Worm (Caenorhabditis elegans) whole organism, young adult: Measurements from ENCODE around the gene math-33.

ENCODE experiments used
- B0035.1 ChIP-seq: sonication (generic microtip); optimal IDR thresholded peaks from 2 replicates; lab custom pipeline; 2016; ENCODE audit warnings: missing genetic modification characterization, mild to moderate bottlenecking, missing compliant biosample characterization, missing genotype, missing genetic modification reagents
- D2030.7 ChIP-seq: fragments of 200-800 bp; sonication (Bioruptor generic); IDR thresholded peaks from 2 replicates; pipeline ENCODE4 v1.3.6; 2022; ENCODE audit warnings: missing genetic modification reagents, missing genetic modification characterization, missing compliant biosample characterization
- F33H1.4 ChIP-seq: fragments of 200-800 bp; sonication (Bioruptor generic); IDR thresholded peaks from 2 replicates; pipeline ENCODE4 v1.3.6; 2022; ENCODE audit warnings: missing genetic modification reagents, missing genetic modification characterization, missing compliant biosample characterization
- F39B2.1 ChIP-seq: fragments of 200-800 bp; sonication (Bioruptor generic); IDR thresholded peaks from 2 replicates; pipeline ENCODE4 v1.3.6; 2022; ENCODE audit warnings: missing genetic modification reagents, missing genetic modification characterization, missing compliant biosample characterization
- F49E8.2 ChIP-seq: sonication (generic microtip); optimal IDR thresholded peaks from 3 replicates; lab custom pipeline; 2017; ENCODE audit warnings: missing genetic modification characterization, mild to moderate bottlenecking, missing compliant biosample characterization, antibody characterized with exemption, moderate library complexity; ENCODE audit not compliant: insufficient read depth
- F55B11.4 ChIP-seq: sonication (generic microtip); optimal IDR thresholded peaks from 2 replicates; lab custom pipeline; 2016; ENCODE audit warnings: missing compliant biosample characterization, missing genetic modification characterization, borderline replicate concordance; ENCODE audit not compliant: insufficient read depth
- F57A8.1 ChIP-seq: fragments of 200-800 bp; sonication (Bioruptor generic); optimal IDR thresholded peaks from 2 replicates; lab custom pipeline; 2018; ENCODE audit warnings: mild to moderate bottlenecking, missing genetic modification characterization, moderate library complexity, missing compliant biosample characterization
- K11D2.4 ChIP-seq: fragments of 200-800 bp; sonication (Bioruptor generic); IDR thresholded peaks from 2 replicates; pipeline ENCODE4 v1.3.6; 2022; ENCODE audit warnings: missing genetic modification reagents, missing genetic modification characterization, missing compliant biosample characterization
- K12H6.12 ChIP-seq: fragments of 200-800 bp; sonication (Bioruptor generic); optimal IDR thresholded peaks from 2 replicates; lab custom pipeline; 2018; ENCODE audit warnings: mild to moderate bottlenecking, missing genetic modification characterization, missing compliant biosample characterization
- Y53G8AR.9 ChIP-seq: fragments of 200-800 bp; sonication (Bioruptor generic); conservative IDR thresholded peaks from 2 replicates; pipeline ENCODE4 v1.3.6; 2022; ENCODE audit warnings: missing genetic modification reagents, missing genetic modification characterization, missing compliant biosample characterization
- aptf-2 ChIP-seq: fragments of 200-800 bp; sonication (Bioruptor generic); conservative IDR thresholded peaks from 2 replicates; pipeline ENCODE4 v1.3.6; 2022; ENCODE audit warnings: missing genetic modification reagents, missing genetic modification characterization, missing compliant biosample characterization
- athp-1 ChIP-seq: sonication (generic microtip); optimal IDR thresholded peaks from 2 replicates; lab custom pipeline; 2017; ENCODE audit warnings: mild to moderate bottlenecking, missing genetic modification characterization, missing compliant biosample characterization
- attf-3 ChIP-seq: fragments of 200-800 bp; sonication (Bioruptor generic); conservative IDR thresholded peaks from 2 replicates; pipeline ENCODE4 v1.3.6; 2022; ENCODE audit warnings: missing genetic modification reagents, missing genetic modification characterization, missing compliant biosample characterization
- attf-5 ChIP-seq: fragments of 200-800 bp; sonication (Bioruptor generic); optimal IDR thresholded peaks from 2 replicates; lab custom pipeline; 2018; ENCODE audit warnings: mild to moderate bottlenecking, missing genetic modification characterization, missing compliant biosample characterization
- attf-6 ChIP-seq: fragments of 200-800 bp; sonication (Bioruptor generic); IDR thresholded peaks from 2 replicates; pipeline ENCODE4 v1.3.6; 2022; ENCODE audit warnings: missing genetic modification reagents, missing genetic modification characterization, missing compliant biosample characterization
- bed-1 ChIP-seq: fragments of 200-800 bp; sonication (Bioruptor generic); IDR thresholded peaks from 2 replicates; pipeline ENCODE4 v1.3.6; 2022; ENCODE audit warnings: missing genetic modification reagents, missing genetic modification characterization, missing compliant biosample characterization
- cebp-1 ChIP-seq, 2 experiments: fragments of 200-800 bp in 1 of 2; sonication (Bioruptor generic) in 1 of 2; sonication (generic microtip) in 1 of 2; IDR thresholded peaks in 1 of 2; optimal IDR thresholded peaks in 1 of 2; 2 replicates each; pipeline versions ENCODE4 v1.3.6 to Lab custom; 2017 to 2022; ENCODE audit warnings: missing compliant biosample characterization in 2 of 2, missing genetic modification characterization in 2 of 2, mild to moderate bottlenecking in 1 of 2, missing genetic modification reagents in 1 of 2, moderate library complexity in 1 of 2
- cebp-2 ChIP-seq: fragments of 200-800 bp; sonication (Bioruptor generic); IDR thresholded peaks from 2 replicates; pipeline ENCODE4 v1.3.6; 2022; ENCODE audit warnings: missing genetic modification characterization, missing compliant biosample characterization
- ceh-100 ChIP-seq: fragments of 200-800 bp; sonication (Bioruptor generic); IDR thresholded peaks from 2 replicates; pipeline ENCODE4 v1.3.6; 2022; ENCODE audit warnings: missing genetic modification reagents, missing genetic modification characterization, missing compliant biosample characterization
- ceh-91 ChIP-seq: fragments of 200-800 bp; sonication (Bioruptor generic); IDR thresholded peaks from 2 replicates; pipeline ENCODE4 v1.3.6; 2022; ENCODE audit warnings: missing genetic modification reagents, missing genetic modification characterization, missing compliant biosample characterization
- dpl-1 ChIP-seq: fragments of 150-350 bp; optimal IDR thresholded peaks from 2 replicates; lab custom pipeline; 2014; ENCODE audit warnings: missing biosample characterization, missing genetic modification reagents, missing genetic modification characterization
- efl-1 ChIP-seq: fragments of 150-350 bp; optimal IDR thresholded peaks from 2 replicates; lab custom pipeline; 2014; ENCODE audit warnings: missing biosample characterization, missing genetic modification reagents, missing genetic modification characterization
- fkh-3 ChIP-seq: sonication (generic microtip); optimal IDR thresholded peaks from 2 replicates; lab custom pipeline; 2016; ENCODE audit warnings: mild to moderate bottlenecking, missing genetic modification characterization, missing compliant biosample characterization
- gei-17 ChIP-seq: fragments of 200-800 bp; sonication (Bioruptor generic); optimal IDR thresholded peaks from 2 replicates; lab custom pipeline; 2018; ENCODE audit warnings: mild to moderate bottlenecking, missing genetic modification characterization, missing compliant biosample characterization
- hlh-26 ChIP-seq: fragments of 200-800 bp; sonication (Bioruptor generic); conservative IDR thresholded peaks from 2 replicates; pipeline ENCODE4 v1.3.6; 2022; ENCODE audit warnings: missing genetic modification reagents, missing genetic modification characterization, missing compliant biosample characterization
- hmg-1.2 ChIP-seq: fragments of 200-800 bp; sonication (Bioruptor generic); IDR thresholded peaks from 2 replicates; pipeline ENCODE4 v1.3.6; 2022; ENCODE audit warnings: missing genetic modification reagents, missing genetic modification characterization, missing compliant biosample characterization
- lag-1 ChIP-seq: fragments of 200-800 bp; sonication (Bioruptor generic); IDR thresholded peaks from 2 replicates; pipeline ENCODE4 v1.3.6; 2022; ENCODE audit warnings: missing genetic modification reagents, missing genetic modification characterization, missing compliant biosample characterization
- let-607 ChIP-seq, 2 experiments: fragments of 200-800 bp in 1 of 2; sonication (Bioruptor generic) in 1 of 2; sonication (generic microtip) in 1 of 2; optimal IDR thresholded peaks; 2 replicates each; lab custom pipeline; 2016 to 2018; ENCODE audit warnings: mild to moderate bottlenecking in 2 of 2, missing compliant biosample characterization in 2 of 2, missing genetic modification characterization in 2 of 2, moderate library complexity in 2 of 2, missing genotype in 1 of 2
- lin-40 ChIP-seq: sonication (generic microtip); optimal IDR thresholded peaks from 2 replicates; lab custom pipeline; 2016; ENCODE audit warnings: missing genetic modification characterization, mild to moderate bottlenecking, missing compliant biosample characterization, missing genotype, missing genetic modification reagents
- lin-54 ChIP-seq: fragments of 200-800 bp; sonication (Bioruptor generic); optimal IDR thresholded peaks from 2 replicates; lab custom pipeline; 2018; ENCODE audit warnings: mild to moderate bottlenecking, missing genetic modification characterization, missing compliant biosample characterization
- lsl-1 ChIP-seq: fragments of 200-800 bp; sonication (Bioruptor generic); optimal IDR thresholded peaks from 2 replicates; lab custom pipeline; 2018; ENCODE audit warnings: mild to moderate bottlenecking, missing genetic modification characterization, moderate library complexity, missing compliant biosample characterization
- mel-28 ChIP-seq: sonication (generic microtip); optimal IDR thresholded peaks from 2 replicates; lab custom pipeline; 2016; ENCODE audit warnings: borderline replicate concordance, mild to moderate bottlenecking, missing genetic modification characterization, missing compliant biosample characterization
- nhr-120 ChIP-seq: fragments of 200-800 bp; sonication (Bioruptor generic); IDR thresholded peaks from 2 replicates; pipeline ENCODE4 v1.3.6; 2022; ENCODE audit warnings: missing genetic modification characterization, missing compliant biosample characterization
- nhr-80 ChIP-seq: sonication (generic microtip); optimal IDR thresholded peaks from 2 replicates; lab custom pipeline; 2016; ENCODE audit warnings: missing genetic modification characterization, missing compliant biosample characterization
- nhr-90 ChIP-seq: sonication (generic microtip); optimal IDR thresholded peaks from 2 replicates; lab custom pipeline; 2016; ENCODE audit warnings: missing genotype, mild to moderate bottlenecking, missing genetic modification characterization, missing compliant biosample characterization
- pbrm-1 ChIP-seq: fragments of 200-800 bp; sonication (Bioruptor generic); IDR thresholded peaks from 2 replicates; pipeline ENCODE4 v1.3.6; 2022; ENCODE audit warnings: missing genetic modification reagents, missing genetic modification characterization, missing compliant biosample characterization
- sptf-2 ChIP-seq: fragments of 200-800 bp; sonication (Bioruptor generic); optimal IDR thresholded peaks from 2 replicates; lab custom pipeline; 2018; ENCODE audit warnings: mild to moderate bottlenecking, missing genetic modification characterization, missing compliant biosample characterization
- unc-130 ChIP-seq: sonication (generic microtip); optimal IDR thresholded peaks from 2 replicates; lab custom pipeline; 2016; ENCODE audit warnings: missing genetic modification reagents, missing genetic modification characterization, missing compliant biosample characterization
- unc-62 ChIP-seq: fragments of 150-350 bp; optimal IDR thresholded peaks from 2 replicates; lab custom pipeline; 2014; ENCODE audit warnings: missing biosample characterization, missing genetic modification reagents, missing genetic modification characterization
- zim-3 ChIP-seq: sonication (generic microtip); optimal IDR thresholded peaks from 2 replicates; lab custom pipeline; 2017; ENCODE audit warnings: mild to moderate bottlenecking, missing genetic modification characterization, moderate library complexity, missing compliant biosample characterization
- ztf-25 ChIP-seq: fragments of 200-800 bp; sonication (Bioruptor generic); IDR thresholded peaks from 2 replicates; pipeline ENCODE4 v1.3.6; 2022; ENCODE audit warnings: missing genetic modification reagents, missing genetic modification characterization, missing compliant biosample characterization

The math-33 gene

ce11 chrV:11149405-11149804 is 35.7 kb downstream of the math-33 start, which contains the start of gene T19C4.1:
Gene T19C4.1 (plus strand): TSS chrV:11149705.
- TF ChIP-seq K12H6.12 (no peak), F49E8.2 (tag; lab: Kevin White, UChicago) (no peak), gei-17 (GFP tag; lab: Kevin White, UChicago) (no peak), let-607 (tag; optimal IDR thresholded peaks at IDR 0.05; lab: Kevin White, UChicago) (no peak), lin-40 (tag; lab: Kevin White, UChicago) (no peak)

- TF ChIP-seq zim-3, result no peak
- no peak for TF ChIP-seq unc-130 (GFP tag; lab: Kevin White, UChicago)
- TF ChIP-seq nhr-90 (tag; lab: Kevin White, UChicago), result no peak
- TF ChIP-seq B0035.1 (tag; lab: Kevin White, UChicago), result no peak
- no peak for TF ChIP-seq attf-5 (GFP tag; lab: Kevin White, UChicago)
- TF ChIP-seq mel-28, result no peak
- no peak for TF ChIP-seq cebp-2 (GFP tag; lab: Robert Waterston, UW)
- no peak for TF ChIP-seq F57A8.1 (GFP tag; lab: Kevin White, UChicago)
- no peak for TF ChIP-seq nhr-80 (tag; lab: Kevin White, UChicago)
- TF ChIP-seq gei-17 (GFP tag; lab: Kevin White, UChicago), result no peak
- TF ChIP-seq attf-6 (GFP tag; lab: Robert Waterston, UW), result no peak
- no peak for TF ChIP-seq unc-62 (GFP tag; lab: Kevin White, UChicago)
- no peak for TF ChIP-seq lin-40 (tag; lab: Kevin White, UChicago)
- TF ChIP-seq fkh-3 (tag; lab: Kevin White, UChicago), result no peak
- TF ChIP-seq F55B11.4 (tag; lab: Kevin White, UChicago), result no peak
- no peak for TF ChIP-seq hlh-26 (GFP tag; lab: Robert Waterston, UW)
- TF ChIP-seq, all 124 proteins: peak for 0
Observed at ce11 chrV:11152333-11152732, 38.6 kb downstream of the math-33 start, which contains the start of gene srg-39. Gene srg-39 (minus strand): TSS chrV:11152433.

ce11 chrV:11155553-11155952 is 41.8 kb downstream of the math-33 start, which contains the start of gene srg-38:
Gene srg-38 (minus strand): TSS chrV:11155653.
- TF ChIP-seq bed-1, result no peak
- TF ChIP-seq dpl-1, result no peak
- no peak for TF ChIP-seq lin-54 (GFP tag; lab: Kevin White, UChicago)
- no peak for TF ChIP-seq attf-3
- no peak for TF ChIP-seq hmg-1.2
- no peak for TF ChIP-seq F33H1.4
- no peak for TF ChIP-seq unc-130 (GFP tag; lab: Kevin White, UChicago)

ce11 chrV:11156589-11156988 is 42.9 kb downstream of the math-33 start:
- TF ChIP-seq F49E8.2 (tag; lab: Kevin White, UChicago) (no peak), nhr-120 (GFP tag; lab: Robert Waterston, UW) (no peak), ztf-25 (GFP tag; lab: Robert Waterston, UW) (no peak)
- TF ChIP-seq, all 124 proteins: peak for 0

ce11 chrV:11157947-11158346 is 44.2 kb downstream of the math-33 start, which contains the start of gene srg-42:
Gene srg-42 (minus strand): TSS chrV:11158047.
- TF ChIP-seq D2030.7 (GFP tag; lab: Robert Waterston, UW) (no peak), lsl-1 (GFP tag; lab: Kevin White, UChicago) (no peak), Y53G8AR.9 (GFP tag; lab: Robert Waterston, UW) (no peak), efl-1 (GFP tag; lab: Kevin White, UChicago) (no peak), F39B2.1 (GFP tag; lab: Robert Waterston, UW) (no peak), athp-1 (tag; lab: Kevin White, UChicago) (no peak), cebp-1 (GFP tag; IDR thresholded peaks at IDR 0.05; lab: Robert Waterston, UW) (no peak), cebp-1 (tag; optimal IDR thresholded peaks at IDR 0.05; lab: Kevin White, UChicago) (no peak), ceh-100 (GFP tag; lab: Robert Waterston, UW) (no peak), ceh-91 (GFP tag; lab: Robert Waterston, UW) (no peak), lag-1 (no peak), F33H1.4 (no peak), sptf-2 (no peak), aptf-2 (no peak), K11D2.4 (GFP tag; lab: Robert Waterston, UW) (no peak), pbrm-1 (GFP tag; lab: Robert Waterston, UW) (no peak)
- TF ChIP-seq, all 124 proteins: peak for 0
